Worm (Caenorhabditis elegans) whole organism, early embryonic: ENCODE measurements around the gene mel-46.

Experiments
- F13C5.2 ChIP-seq: sonication (generic microtip); optimal IDR thresholded peaks from 2 replicates; lab custom pipeline; 2017; ENCODE audit warnings: mild to moderate bottlenecking, missing genetic modification characterization, inconsistent platforms, missing compliant biosample characterization
- ama-1 ChIP-seq: fragments of 150-350 bp; optimal IDR thresholded peaks from 2 replicates; lab custom pipeline; 2014
- ceh-36 ChIP-seq: sonication (generic microtip); optimal IDR thresholded peaks from 2 replicates; lab custom pipeline; 2016; ENCODE audit warnings: missing genetic modification characterization, inconsistent platforms, missing compliant biosample characterization
- flt-1 ChIP-seq: fragments of 200-800 bp; sonication (Bioruptor generic); IDR thresholded peaks from 2 replicates; pipeline ENCODE4 v1.3.6; 2022; ENCODE audit warnings: missing genetic modification characterization, missing compliant biosample characterization
- hmbx-1 ChIP-seq: sonication (generic microtip); optimal IDR thresholded peaks from 2 replicates; lab custom pipeline; 2016; ENCODE audit warnings: mild to moderate bottlenecking, missing genetic modification characterization, missing compliant biosample characterization
- hmg-4 ChIP-seq: fragments of 200-800 bp; sonication (Bioruptor generic); optimal IDR thresholded peaks from 2 replicates; lab custom pipeline; 2018; ENCODE audit warnings: mild to moderate bottlenecking, missing genetic modification characterization, missing compliant biosample characterization
- tbx-11 ChIP-seq: fragments of 200-800 bp; sonication (Bioruptor generic); IDR thresholded peaks from 2 replicates; pipeline ENCODE4 v1.3.6; 2022; ENCODE audit warnings: missing genetic modification characterization, missing compliant biosample characterization

- TF ChIP-seq ceh-36 (tag; lab: Kevin White, UChicago) = no peak
- no peak for TF ChIP-seq flt-1
- TF ChIP-seq F13C5.2 (tag; lab: Kevin White, UChicago) = no peak
- no peak for TF ChIP-seq ama-1 (lab: Kevin White, UChicago)
- TF ChIP-seq hmg-4 (GFP tag; lab: Kevin White, UChicago) = no peak
- TF ChIP-seq hmbx-1 (tag; lab: Kevin White, UChicago) = no peak
- TF ChIP-seq tbx-11 (GFP tag; lab: Robert Waterston, UW) = no peak
These were observed 56.9 kb downstream of the mel-46 start, which contains the start of gene clec-193 for ce11 chrIV:16806352-16806751.
